Worm (Caenorhabditis elegans): ENCODE results near the gene atg-7.

ce11 chrIV:11111898-11112297 is 31.0 kb upstream of the atg-7 start:
- TF ChIP-seq med-1 (GFP tag; optimal IDR thresholded peaks at IDR 0.05; ENCODE audit: insufficient read depth): no peak
- TF ChIP-seq cog-1 (tag; optimal IDR thresholded peaks at IDR 0.05): no peak
- no peak for TF ChIP-seq flt-1 (GFP tag; IDR thresholded peaks at IDR 0.05)
- no peak for TF ChIP-seq ztf-23 (GFP tag; IDR thresholded peaks at IDR 0.05)
- no peak for TF ChIP-seq ztf-29 (GFP tag; IDR thresholded peaks at IDR 0.05)
- no peak for TF ChIP-seq klf-2 (GFP tag; conservative IDR thresholded peaks at IDR 0.05)
